Worm (Caenorhabditis elegans): Measurements from ENCODE around the gene col-99.

Gene col-99

ce11 chrIV:178696-179095 is 31.0 kb upstream of the col-99 start, which contains the start of gene tcl-2:
tcl-2 (plus strand) TSS chrIV:179083.
- TF ChIP-seq dmd-4 (tag; optimal IDR thresholded peaks at IDR 0.05) = no peak
- TF ChIP-seq elt-3 (tag; optimal IDR thresholded peaks at IDR 0.05) = no peak
- TF ChIP-seq nhr-10 (tag; optimal IDR thresholded peaks at IDR 0.05) = no peak
- TF ChIP-seq mdl-1 (tag; optimal IDR thresholded peaks at IDR 0.05) = no peak
- no peak for TF ChIP-seq ceh-16 (tag; optimal IDR thresholded peaks at IDR 0.05)
- TF ChIP-seq unc-39 (tag; optimal IDR thresholded peaks at IDR 0.05) = no peak
- TF ChIP-seq snpc-4 (tag; optimal IDR thresholded peaks at IDR 0.05) = no peak
- no peak for TF ChIP-seq fos-1 (tag; optimal IDR thresholded peaks at IDR 0.05)
- TF ChIP-seq egl-27 (tag; optimal IDR thresholded peaks at IDR 0.05) = no peak
- TF ChIP-seq R02D3.7 (tag; optimal IDR thresholded peaks at IDR 0.05) = no peak
- TF ChIP-seq blmp-1 (tag; optimal IDR thresholded peaks at IDR 0.05; ENCODE audit: insufficient read depth) = no peak
- no peak for TF ChIP-seq ztf-11 (tag; optimal IDR thresholded peaks at IDR 0.05)
- TF ChIP-seq ZK546.5 (tag; optimal IDR thresholded peaks at IDR 0.05) = no peak
- TF ChIP-seq unc-62 (GFP tag; optimal IDR thresholded peaks at IDR 0.05) = no peak
- TF ChIP-seq lin-13 (GFP tag; optimal IDR thresholded peaks at IDR 0.05) = no peak
- TF ChIP-seq ztf-1 (GFP tag; conservative IDR thresholded peaks at IDR 0.05) = no peak
- TF ChIP-seq nhr-11 (tag; optimal IDR thresholded peaks at IDR 0.05) = no peak

ce11 chrIV:177487-177886 is 29.8 kb upstream of the col-99 start:
- TF ChIP-seq sma-3 (GFP tag; optimal IDR thresholded peaks at IDR 0.05) = no peak

ce11 chrIV:175698-176097 is 28.0 kb upstream of the col-99 start:
- TF ChIP-seq nhr-25 (tag; optimal IDR thresholded peaks at IDR 0.05) (peak; percentile 49), ceh-82 (tag; optimal IDR thresholded peaks at IDR 0.05) (no peak)

- TF ChIP-seq lsy-2 (tag; optimal IDR thresholded peaks at IDR 0.05) (no peak), nhr-25 (tag; optimal IDR thresholded peaks at IDR 0.05) (no peak), nhr-6 (tag; optimal IDR thresholded peaks at IDR 0.05) (no peak), egl-27 (tag; optimal IDR thresholded peaks at IDR 0.05) (no peak), lin-39 (tag; optimal IDR thresholded peaks at IDR 0.05) (no peak), ztf-11 (tag; optimal IDR thresholded peaks at IDR 0.05) (no peak), nhr-23 (tag; optimal IDR thresholded peaks at IDR 0.05) (no peak), ceh-16 (tag; optimal IDR thresholded peaks at IDR 0.05) (no peak), sem-4 (tag; optimal IDR thresholded peaks at IDR 0.05) (no peak), dmd-4 (tag; optimal IDR thresholded peaks at IDR 0.05) (no peak), elt-1 (tag; optimal IDR thresholded peaks at IDR 0.05) (no peak), fos-1 (tag; optimal IDR thresholded peaks at IDR 0.05) (no peak), C34F6.9 (tag; optimal IDR thresholded peaks at IDR 0.05) (no peak), ztf-4 (tag; optimal IDR thresholded peaks at IDR 0.05) (no peak), blmp-1 (tag; optimal IDR thresholded peaks at IDR 0.05; ENCODE audit: insufficient read depth) (no peak), lin-13 (GFP tag; optimal IDR thresholded peaks at IDR 0.05) (no peak), nhr-129 (tag; optimal IDR thresholded peaks at IDR 0.05) (no peak), gmeb-1 (tag; optimal IDR thresholded peaks at IDR 0.05) (no peak), skn-1 (tag; optimal IDR thresholded peaks at IDR 0.05) (no peak), unc-62 (GFP tag; optimal IDR thresholded peaks at IDR 0.05) (no peak)
These were observed 26.4 kb upstream of the col-99 start for ce11 chrIV:174115-174514.

- TF ChIP-seq mdl-1 (tag; optimal IDR thresholded peaks at IDR 0.05) (no peak), nhr-237 (tag; optimal IDR thresholded peaks at IDR 0.05) (no peak), aly-2 (tag; optimal IDR thresholded peaks at IDR 0.05) (no peak), ceh-16 (tag; optimal IDR thresholded peaks at IDR 0.05) (no peak), lin-13 (GFP tag; optimal IDR thresholded peaks at IDR 0.05) (no peak), F13H6.1 (tag; optimal IDR thresholded peaks at IDR 0.05) (no peak), unc-39 (tag; optimal IDR thresholded peaks at IDR 0.05) (no peak), nhr-10 (tag; optimal IDR thresholded peaks at IDR 0.05) (no peak), fos-1 (tag; optimal IDR thresholded peaks at IDR 0.05) (no peak), gmeb-1 (tag; optimal IDR thresholded peaks at IDR 0.05) (no peak), unc-62 (GFP tag; optimal IDR thresholded peaks at IDR 0.05) (no peak), peb-1 (tag; optimal IDR thresholded peaks at IDR 0.05) (no peak), egl-27 (tag; optimal IDR thresholded peaks at IDR 0.05) (no peak), unc-55 (GFP tag; optimal IDR thresholded peaks at IDR 0.05) (no peak), nhr-6 (tag; optimal IDR thresholded peaks at IDR 0.05) (no peak)
These were observed 25.3 kb upstream of the col-99 start for ce11 chrIV:172990-173389.

All from whole organism, L2 larva.